Worm (Caenorhabditis elegans) whole organism, L4/young adult: ENCODE measurements around the gene ceh-89.

Experiments
- W03F9.2 ChIP-seq: fragments of 150-350 bp; optimal IDR thresholded peaks from 2 replicates; lab custom pipeline; 2014; ENCODE audit warnings: missing biosample characterization, missing genetic modification characterization
- dao-5 ChIP-seq: sonication (generic microtip); optimal IDR thresholded peaks from 2 replicates; lab custom pipeline; 2016; ENCODE audit warnings: missing genotype, missing genetic modification characterization, moderate library complexity, missing compliant biosample characterization

DNA sequence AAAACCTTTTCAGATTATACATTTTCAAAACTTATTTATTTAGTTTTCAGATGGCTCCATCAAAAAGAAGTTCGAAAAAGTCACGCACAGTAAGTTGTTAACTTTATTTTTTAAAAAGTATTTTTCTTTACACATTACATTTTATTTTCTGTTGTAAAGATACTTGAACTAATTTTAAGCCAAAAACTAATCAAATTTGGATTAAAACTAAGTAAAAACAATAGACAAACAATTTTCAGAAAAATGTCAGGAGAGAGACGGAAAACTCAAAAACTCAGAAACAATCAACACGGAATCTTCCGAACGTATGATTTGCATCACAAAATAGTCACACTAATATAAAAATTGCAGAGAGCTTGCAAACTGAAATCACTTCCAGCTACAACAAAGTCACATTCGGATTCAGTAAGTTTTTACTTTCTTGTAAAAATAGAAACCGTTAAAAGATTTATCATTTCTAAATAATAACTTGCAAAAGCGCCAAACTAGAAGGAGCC, at the start of gene ceh-89:
- no peak for TF ChIP-seq W03F9.2
- TF ChIP-seq dao-5, result no peak
